Worm (Caenorhabditis elegans) whole organism, L4 larva: Measurements from ENCODE around the gene scl-5.

Experiments
- F10B5.3 ChIP-seq: sonication (generic microtip); optimal IDR thresholded peaks from 2 replicates; lab custom pipeline; 2016; ENCODE audit warnings: mild to moderate bottlenecking, missing genetic modification characterization, missing compliant biosample characterization
- F26F4.8 ChIP-seq: fragments of 200-800 bp; sonication (Bioruptor generic); conservative IDR thresholded peaks from 2 replicates; pipeline ENCODE4 v1.3.6; 2022; ENCODE audit warnings: missing genetic modification characterization, missing compliant biosample characterization
- Y105C5A.15 ChIP-seq: fragments of 200-800 bp; sonication (Bioruptor generic); IDR thresholded peaks from 2 replicates; pipeline ENCODE4 v1.3.6; 2022; ENCODE audit warnings: missing genetic modification characterization, missing compliant biosample characterization
- Y5F2A.4 ChIP-seq: fragments of 200-800 bp; sonication (Bioruptor generic); optimal IDR thresholded peaks from 2 replicates; lab custom pipeline; 2018; ENCODE audit warnings: mild to moderate bottlenecking, missing genetic modification characterization, missing compliant biosample characterization
- Y75B8A.6 ChIP-seq: fragments of 200-800 bp; sonication (Bioruptor generic); IDR thresholded peaks from 2 replicates; pipeline ENCODE4 v1.3.6; 2022; ENCODE audit warnings: missing genetic modification reagents, missing genetic modification characterization, missing compliant biosample characterization
- ZK337.2 ChIP-seq: fragments of 200-800 bp; sonication (Bioruptor generic); IDR thresholded peaks from 2 replicates; pipeline ENCODE4 v1.3.6; 2022; ENCODE audit warnings: missing genetic modification reagents, missing genetic modification characterization, missing compliant biosample characterization
- ZK546.5 ChIP-seq, 2 experiments: sonication (generic microtip); optimal IDR thresholded peaks; 2 replicates each; lab custom pipeline; 2017; ENCODE audit warnings: missing biosample characterization in 2 of 2, missing genetic modification characterization in 2 of 2
- aha-1 ChIP-seq: fragments of 150-350 bp; peaks from one replicate; lab custom pipeline; 2014; ENCODE audit warnings: missing biosample characterization, missing genetic modification characterization
- aly-2 ChIP-seq: sonication (generic microtip); optimal IDR thresholded peaks from 2 replicates; lab custom pipeline; 2018; ENCODE audit warnings: missing biosample characterization, missing genetic modification characterization
- attf-4 ChIP-seq: sonication (generic microtip); optimal IDR thresholded peaks from 3 replicates; lab custom pipeline; 2017; ENCODE audit warnings: missing biosample characterization, missing genetic modification characterization
- ceh-20 ChIP-seq: fragments of 200-800 bp; sonication (Bioruptor generic); IDR thresholded peaks from 2 replicates; pipeline ENCODE4 v1.3.6; 2022; ENCODE audit warnings: missing genetic modification reagents, missing genetic modification characterization, missing compliant biosample characterization
- ceh-28 ChIP-seq: fragments of 150-350 bp; optimal IDR thresholded peaks from 2 replicates; lab custom pipeline; 2014; ENCODE audit warnings: missing biosample characterization, missing genetic modification reagents, missing genetic modification characterization
- ceh-32 ChIP-seq: sonication (generic microtip); optimal IDR thresholded peaks from 2 replicates; lab custom pipeline; 2016; ENCODE audit warnings: mild to moderate bottlenecking, missing genetic modification characterization, missing compliant biosample characterization; ENCODE audit not compliant: poor library complexity
- ceh-44 ChIP-seq: fragments of 200-800 bp; sonication (Bioruptor generic); IDR thresholded peaks from 2 replicates; pipeline ENCODE4 v1.3.6; 2022; ENCODE audit warnings: missing genetic modification reagents, missing genetic modification characterization, missing compliant biosample characterization
- ceh-62 ChIP-seq: sonication (generic microtip); optimal IDR thresholded peaks from 2 replicates; lab custom pipeline; 2017; ENCODE audit warnings: missing biosample characterization, missing genetic modification characterization
- ceh-82 ChIP-seq: sonication (generic microtip); optimal IDR thresholded peaks from 2 replicates; lab custom pipeline; 2017; ENCODE audit warnings: missing biosample characterization, missing genetic modification characterization
- daf-8 ChIP-seq: fragments of 200-800 bp; sonication (Bioruptor generic); IDR thresholded peaks from 2 replicates; pipeline ENCODE4 v1.3.6; 2022; ENCODE audit warnings: missing genetic modification characterization, missing compliant biosample characterization
- dpl-1 ChIP-seq: fragments of 150-350 bp; optimal IDR thresholded peaks from 2 replicates; lab custom pipeline; 2014; ENCODE audit warnings: missing biosample characterization, missing genetic modification reagents, missing genetic modification characterization
- duxl-1 ChIP-seq: sonication (generic microtip); optimal IDR thresholded peaks from 2 replicates; lab custom pipeline; 2016; ENCODE audit warnings: mild to moderate bottlenecking, missing genetic modification characterization, moderate library complexity, missing compliant biosample characterization; ENCODE audit not compliant: poor library complexity
- dve-1 ChIP-seq: sonication (generic microtip); optimal IDR thresholded peaks from 2 replicates; lab custom pipeline; 2017; ENCODE audit warnings: antibody characterized with exemption, mild to moderate bottlenecking, missing genetic modification characterization, missing compliant biosample characterization; ENCODE audit not compliant: insufficient read depth
- fos-1 ChIP-seq: fragments of 150-350 bp; optimal IDR thresholded peaks from 2 replicates; lab custom pipeline; 2014; ENCODE audit warnings: missing biosample characterization, missing genetic modification characterization
- hlh-11 ChIP-seq: fragments of 200-800 bp; sonication (Bioruptor generic); optimal IDR thresholded peaks from 2 replicates; lab custom pipeline; 2018; ENCODE audit warnings: mild to moderate bottlenecking, missing genetic modification characterization, missing compliant biosample characterization
- hlh-30 ChIP-seq: sonication (generic microtip); optimal IDR thresholded peaks from 2 replicates; lab custom pipeline; 2017; ENCODE audit warnings: antibody characterized with exemption, mild to moderate bottlenecking, missing genetic modification characterization, missing compliant biosample characterization; ENCODE audit not compliant: insufficient read depth
- lin-1 ChIP-seq: fragments of 200-800 bp; sonication (Bioruptor generic); IDR thresholded peaks from 2 replicates; pipeline ENCODE4 v1.3.6; 2022; ENCODE audit warnings: missing genetic modification reagents, missing genetic modification characterization, missing compliant biosample characterization
- lin-13 ChIP-seq: fragments of 150-350 bp; optimal IDR thresholded peaks from 2 replicates; lab custom pipeline; 2014; ENCODE audit warnings: missing biosample characterization, missing genetic modification reagents, missing genetic modification characterization
- lin-15B ChIP-seq: fragments of 150-350 bp; sonication (generic microtip); optimal IDR thresholded peaks from 3 replicates; lab custom pipeline; 2014; ENCODE audit warnings: missing biosample characterization, missing genetic modification characterization
- lin-29 ChIP-seq: fragments of 200-800 bp; sonication (Bioruptor generic); IDR thresholded peaks from 2 replicates; pipeline ENCODE4 v1.3.6; 2022; ENCODE audit warnings: missing genetic modification reagents, missing genetic modification characterization, missing compliant biosample characterization
- lin-38 ChIP-seq: fragments of 200-800 bp; sonication (Bioruptor generic); IDR thresholded peaks from 2 replicates; pipeline ENCODE4 v1.3.6; 2022; ENCODE audit warnings: missing genetic modification reagents, missing genetic modification characterization, missing compliant biosample characterization
- lir-3 ChIP-seq: sonication (generic microtip); optimal IDR thresholded peaks from 2 replicates; lab custom pipeline; 2016; ENCODE audit warnings: mild to moderate bottlenecking, missing genetic modification characterization, missing compliant biosample characterization
- madf-5 ChIP-seq, 2 experiments: fragments of 200-800 bp; sonication (Bioruptor generic); IDR thresholded peaks; 2 replicates each; pipeline ENCODE4 v1.3.6; 2022; ENCODE audit warnings: missing compliant biosample characterization in 2 of 2, missing genetic modification characterization in 2 of 2
- madf-9 ChIP-seq: fragments of 200-800 bp; sonication (Bioruptor generic); conservative IDR thresholded peaks from 2 replicates; pipeline ENCODE4 v1.3.6; 2022; ENCODE audit warnings: missing genetic modification reagents, missing genetic modification characterization, missing compliant biosample characterization
- mdl-1 ChIP-seq, 2 experiments: fragments of 150-350 bp in 1 of 2; sonication (generic microtip) in 1 of 2; optimal IDR thresholded peaks; 2 replicates each; lab custom pipeline; 2014 to 2017; ENCODE audit warnings: missing biosample characterization in 2 of 2, missing genetic modification characterization in 2 of 2
- mdt-29 ChIP-seq: fragments of 200-800 bp; sonication (Bioruptor generic); IDR thresholded peaks from 2 replicates; pipeline ENCODE4 v1.3.6; 2022; ENCODE audit warnings: missing genetic modification reagents, missing genetic modification characterization, missing compliant biosample characterization
- mxl-2 ChIP-seq: fragments of 200-800 bp; sonication (Bioruptor generic); conservative IDR thresholded peaks from 2 replicates; pipeline ENCODE4 v1.3.6; 2022; ENCODE audit warnings: missing genetic modification reagents, missing genetic modification characterization, missing compliant biosample characterization
- mxl-3 ChIP-seq: fragments of 200-800 bp; sonication (Bioruptor generic); optimal IDR thresholded peaks from 2 replicates; lab custom pipeline; 2018; ENCODE audit warnings: mild to moderate bottlenecking, missing genetic modification characterization, missing compliant biosample characterization
- nhr-11 ChIP-seq: fragments of 150-350 bp; optimal IDR thresholded peaks from 2 replicates; lab custom pipeline; 2014; ENCODE audit warnings: missing biosample characterization, missing genetic modification characterization
- nhr-25 ChIP-seq: sonication (generic microtip); optimal IDR thresholded peaks from 2 replicates; lab custom pipeline; 2017; ENCODE audit warnings: missing genetic modification characterization, mild to moderate bottlenecking, missing compliant biosample characterization, antibody characterized with exemption, moderate library complexity, borderline replicate concordance; ENCODE audit not compliant: insufficient read depth
- pha-4 ChIP-seq, 2 experiments: fragments of 150-350 bp in 1 of 2; fragments of 200-800 bp in 1 of 2; sonication (Bioruptor generic) in 1 of 2; IDR thresholded peaks in 1 of 2; optimal IDR thresholded peaks in 1 of 2; 2 replicates each; pipeline versions ENCODE4 v1.3.6 to Lab custom; 2014 to 2022; ENCODE audit warnings: missing genetic modification characterization in 2 of 2, missing genetic modification reagents in 2 of 2, missing biosample characterization in 1 of 2, missing compliant biosample characterization in 1 of 2
- rbr-2 ChIP-seq: sonication (generic microtip); optimal IDR thresholded peaks from 2 replicates; lab custom pipeline; 2016; ENCODE audit warnings: missing genotype, missing genetic modification characterization, missing compliant biosample characterization
- saeg-2 ChIP-seq: fragments of 200-800 bp; sonication (Bioruptor generic); IDR thresholded peaks from 2 replicates; pipeline ENCODE4 v1.3.6; 2022; ENCODE audit warnings: missing genetic modification reagents, missing genetic modification characterization, missing compliant biosample characterization
- set-16 ChIP-seq: fragments of 200-800 bp; sonication (Bioruptor generic); IDR thresholded peaks from 2 replicates; pipeline ENCODE4 v1.3.6; 2022; ENCODE audit warnings: missing genetic modification reagents, missing genetic modification characterization, missing compliant biosample characterization
- snpc-4 ChIP-seq: fragments of 150-350 bp; optimal IDR thresholded peaks from 2 replicates; lab custom pipeline; 2014; ENCODE audit warnings: missing biosample characterization, missing genetic modification characterization
- tag-97 ChIP-seq: fragments of 200-800 bp; sonication (Bioruptor generic); IDR thresholded peaks from 2 replicates; pipeline ENCODE4 v1.3.6; 2022; ENCODE audit warnings: missing genetic modification characterization, missing compliant biosample characterization
- unc-130 ChIP-seq: sonication (generic microtip); optimal IDR thresholded peaks from 2 replicates; lab custom pipeline; 2016; ENCODE audit warnings: missing genetic modification reagents, missing genetic modification characterization, missing compliant biosample characterization
- unc-39 ChIP-seq: sonication (generic microtip); optimal IDR thresholded peaks from 2 replicates; lab custom pipeline; 2017; ENCODE audit warnings: missing biosample characterization, missing genetic modification characterization
- zfp-3 ChIP-seq: fragments of 200-800 bp; sonication (Bioruptor generic); conservative IDR thresholded peaks from 2 replicates; pipeline ENCODE4 v1.3.6; 2022; ENCODE audit warnings: missing genetic modification reagents, missing genetic modification characterization, missing compliant biosample characterization
- zip-11 ChIP-seq: fragments of 200-800 bp; sonication (Bioruptor generic); IDR thresholded peaks from 2 replicates; pipeline ENCODE4 v1.3.6; 2022; ENCODE audit warnings: missing genetic modification characterization, missing compliant biosample characterization
- zip-2 ChIP-seq: fragments of 150-350 bp; optimal IDR thresholded peaks from 2 replicates; lab custom pipeline; 2014; ENCODE audit warnings: missing biosample characterization, missing genetic modification characterization
- ztf-11 ChIP-seq: fragments of 150-350 bp; optimal IDR thresholded peaks from 2 replicates; lab custom pipeline; 2014; ENCODE audit warnings: missing biosample characterization, missing genetic modification characterization
- ztf-7 ChIP-seq: fragments of 150-350 bp; optimal IDR thresholded peaks from 2 replicates; lab custom pipeline; 2014; ENCODE audit warnings: missing biosample characterization, missing genetic modification characterization

scl-5 gene

DNA sequence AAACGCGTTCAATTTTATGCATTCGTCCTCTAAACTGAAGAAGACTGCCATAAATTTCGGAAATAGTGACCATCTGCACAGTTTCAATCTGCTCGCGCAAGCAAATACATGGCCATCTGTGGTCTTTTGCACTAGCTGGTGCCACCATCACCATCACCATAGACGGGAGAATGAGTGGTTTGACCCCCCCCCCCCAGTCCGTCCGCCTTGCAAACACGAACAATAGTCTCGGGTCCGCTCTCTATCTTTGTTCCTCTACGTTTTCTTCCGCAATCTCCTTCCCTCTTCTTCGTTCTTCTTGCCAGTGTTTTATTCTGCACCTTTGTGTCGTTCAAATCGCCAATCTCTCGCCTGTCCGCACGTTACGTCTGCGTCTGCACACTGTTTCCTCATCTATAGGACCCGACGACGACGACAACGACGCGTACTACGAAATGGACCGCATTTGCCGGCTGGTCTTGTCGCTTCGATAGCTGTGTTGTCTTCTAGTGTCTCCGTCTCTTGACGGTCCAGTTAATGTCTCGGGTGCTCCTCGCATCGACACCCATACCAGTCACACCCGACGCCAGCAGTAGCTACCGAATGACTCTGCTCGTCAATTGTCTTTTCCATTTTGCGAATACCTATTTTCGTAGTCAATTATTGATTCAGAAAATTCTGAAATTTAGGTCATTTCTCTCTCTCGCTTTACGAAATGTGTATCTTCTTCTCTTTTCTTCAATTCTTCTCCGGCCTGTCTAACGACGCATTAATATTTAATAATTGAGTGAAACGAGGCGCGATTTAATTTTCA, 33.9 kb upstream of the scl-5 start:
- TF ChIP-seq zfp-3 (GFP tag; lab: Robert Waterston, UW) = no peak
- TF ChIP-seq duxl-1 (tag; lab: Kevin White, UChicago) = no peak
- no peak for TF ChIP-seq zip-2
- TF ChIP-seq aly-2 (tag; lab: Kevin White, UChicago) = no peak
- TF ChIP-seq lin-29 (GFP tag; lab: Robert Waterston, UW) = no peak
- no peak for TF ChIP-seq saeg-2 (GFP tag; lab: Robert Waterston, UW)
- no peak for TF ChIP-seq daf-8 (GFP tag; lab: Robert Waterston, UW)
- no peak for TF ChIP-seq nhr-25 (tag; lab: Kevin White, UChicago)
- no peak for TF ChIP-seq rbr-2 (tag; lab: Kevin White, UChicago)
- TF ChIP-seq ZK546.5 (tag; optimal IDR thresholded peaks at IDR 0.05; lab: Kevin White, UChicago) = no peak
- no peak for TF ChIP-seq Y105C5A.15
- TF ChIP-seq ceh-32 = no peak
- no peak for TF ChIP-seq pha-4 (GFP tag; IDR thresholded peaks at IDR 0.05; lab: Robert Waterston, UW)
- TF ChIP-seq pha-4 (tag; optimal IDR thresholded peaks at IDR 0.05; lab: Kevin White, UChicago) = no peak
- peak; percentile 51 for TF ChIP-seq hlh-11 (tag; lab: Kevin White, UChicago)
- no peak for TF ChIP-seq Y75B8A.6
- no peak for TF ChIP-seq ceh-82 (tag; lab: Kevin White, UChicago)
- no peak for TF ChIP-seq unc-130 (GFP tag; lab: Kevin White, UChicago)
- no peak; the same call in 1 of the 2 replicates for TF ChIP-seq lin-38 (GFP tag; lab: Robert Waterston, UW)
- no peak for TF ChIP-seq set-16 (GFP tag; lab: Robert Waterston, UW)
- TF ChIP-seq lin-13 (GFP tag; lab: Kevin White, UChicago) = no peak
- TF ChIP-seq lin-1 (GFP tag; lab: Robert Waterston, UW) = no peak
- no peak for TF ChIP-seq tag-97
- no peak for TF ChIP-seq F10B5.3
- no peak for TF ChIP-seq ZK337.2 (GFP tag; lab: Robert Waterston, UW)
- no peak for TF ChIP-seq ztf-11 (tag; lab: Kevin White, UChicago)
- no peak for TF ChIP-seq unc-39 (tag; lab: Kevin White, UChicago)
- no peak for TF ChIP-seq ceh-20 (GFP tag; lab: Robert Waterston, UW)
- no peak for TF ChIP-seq F26F4.8 (GFP tag; lab: Robert Waterston, UW)
- no peak for TF ChIP-seq mxl-2
- no peak for TF ChIP-seq Y5F2A.4 (GFP tag; lab: Kevin White, UChicago)
- TF ChIP-seq mxl-3 (GFP tag; lab: Kevin White, UChicago) = peak; percentile 32
- TF ChIP-seq hlh-30 = no peak
- no peak for TF ChIP-seq ceh-28 (tag; lab: Kevin White, UChicago)
- TF ChIP-seq nhr-11 (tag; lab: Kevin White, UChicago) = no peak
- TF ChIP-seq madf-9 (GFP tag; lab: Robert Waterston, UW) = no peak
- no peak for TF ChIP-seq dpl-1
- no peak for TF ChIP-seq ceh-62 (tag; lab: Kevin White, UChicago)
- no peak for TF ChIP-seq dve-1 (tag; lab: Kevin White, UChicago)
- no peak for TF ChIP-seq lir-3 (tag; lab: Kevin White, UChicago)
- no peak for TF ChIP-seq lin-15B (tag; lab: Kevin White, UChicago)
- TF ChIP-seq ceh-44 = no peak
- no peak for TF ChIP-seq attf-4 (tag; lab: Kevin White, UChicago)
- TF ChIP-seq madf-5 (GFP tag; IDR thresholded peaks at IDR 0.05; lab: Robert Waterston, UW) = no peak
- TF ChIP-seq mdl-1 (tag; optimal IDR thresholded peaks at IDR 0.05; lab: Kevin White, UChicago) = peak in 1 of 2 experiments; percentile 30
- TF ChIP-seq zip-11 (GFP tag; lab: Robert Waterston, UW) = no peak
- no peak for TF ChIP-seq ztf-7 (tag; lab: Kevin White, UChicago)
- TF ChIP-seq fos-1 (tag; lab: Kevin White, UChicago) = no peak
- TF ChIP-seq aha-1 (tag; lab: Kevin White, UChicago) = peak; percentile 32
- no peak for TF ChIP-seq mdt-29
- TF ChIP-seq snpc-4 (tag; lab: Kevin White, UChicago) = no peak
